Worm (Caenorhabditis elegans): Measurements from ENCODE around the gene ZC190.6.

ZC190.6 gene

DNA sequence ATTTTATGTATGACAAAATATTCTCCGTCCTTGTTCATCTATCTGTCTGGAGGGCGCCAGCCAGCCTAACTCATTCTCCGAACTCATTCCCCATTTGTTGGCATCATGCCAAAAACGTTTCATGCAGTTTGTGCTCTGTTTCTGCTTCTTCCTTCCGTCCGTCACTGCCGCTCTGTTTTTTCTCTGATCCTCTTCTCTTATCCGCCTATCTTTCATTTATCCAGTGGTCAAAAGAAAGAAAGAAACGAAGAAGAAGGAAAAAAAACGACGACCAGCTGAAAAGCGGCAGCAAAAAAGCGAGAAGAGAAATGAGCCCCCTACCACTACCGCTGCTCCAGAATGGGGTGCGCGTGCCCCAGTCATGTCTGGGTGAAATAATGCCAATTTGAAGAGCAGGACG, 14.1 kb downstream of the ZC190.6 start (continued):
- TF ChIP-seq nhr-47 (tag; optimal IDR thresholded peaks at IDR 0.05) (peak; percentile 40), egl-27 (tag; optimal IDR thresholded peaks at IDR 0.05) (no peak), isw-1 (GFP tag; IDR thresholded peaks at IDR 0.05) (no peak), nhr-20 (tag; optimal IDR thresholded peaks at IDR 0.05) (no peak), swsn-7 (tag; optimal IDR thresholded peaks at IDR 0.05) (peak; percentile 39), ceh-8 (GFP tag; optimal IDR thresholded peaks at IDR 0.05) (no peak), ceh-88 (GFP tag; IDR thresholded peaks at IDR 0.05) (no peak), C34B4.2 (tag; optimal IDR thresholded peaks at IDR 0.05) (no peak), skn-1 (tag; optimal IDR thresholded peaks at IDR 0.05) (no peak), tlp-1 (tag; optimal IDR thresholded peaks at IDR 0.05) (no peak), ets-5 (GFP tag; IDR thresholded peaks at IDR 0.05) (no peak), C04F5.9 (tag; optimal IDR thresholded peaks at IDR 0.05) (no peak), efl-3 (GFP tag; optimal IDR thresholded peaks at IDR 0.05) (no peak), dsc-1 (tag; optimal IDR thresholded peaks at IDR 0.05) (peak; percentile 45), lin-35 (GFP tag; optimal IDR thresholded peaks at IDR 0.05) (peak in 1 of 2 experiments; percentile 1), unc-98 (GFP tag; IDR thresholded peaks at IDR 0.05) (no peak), elt-3 (tag; optimal IDR thresholded peaks at IDR 0.05) (no peak), C16A3.4 (tag; optimal IDR thresholded peaks at IDR 0.05) (no peak), lin-13 (GFP tag; optimal IDR thresholded peaks at IDR 0.05) (no peak), mep-1 (tag; optimal IDR thresholded peaks at IDR 0.05) (peak; percentile 18), mab-9 (GFP tag; IDR thresholded peaks at IDR 0.05) (no peak), sptf-1 (tag; optimal IDR thresholded peaks at IDR 0.05) (no peak), nhr-12 (tag; optimal IDR thresholded peaks at IDR 0.05) (no peak), pax-3 (tag; optimal IDR thresholded peaks at IDR 0.05) (no peak), pag-3 (tag; optimal IDR thresholded peaks at IDR 0.05; ENCODE audit: borderline replicate concordance, insufficient read depth) (no peak), xbp-1 (tag; optimal IDR thresholded peaks at IDR 0.05) (no peak), ces-1 (GFP tag; optimal IDR thresholded peaks at IDR 0.05) (no peak), ztf-4 (tag; optimal IDR thresholded peaks at IDR 0.05) (no peak), ceh-90 (tag; optimal IDR thresholded peaks at IDR 0.05) (no peak), fkh-8 (tag; optimal IDR thresholded peaks at IDR 0.05) (peak; percentile 70), nhr-85 (tag) (no peak)

DNA sequence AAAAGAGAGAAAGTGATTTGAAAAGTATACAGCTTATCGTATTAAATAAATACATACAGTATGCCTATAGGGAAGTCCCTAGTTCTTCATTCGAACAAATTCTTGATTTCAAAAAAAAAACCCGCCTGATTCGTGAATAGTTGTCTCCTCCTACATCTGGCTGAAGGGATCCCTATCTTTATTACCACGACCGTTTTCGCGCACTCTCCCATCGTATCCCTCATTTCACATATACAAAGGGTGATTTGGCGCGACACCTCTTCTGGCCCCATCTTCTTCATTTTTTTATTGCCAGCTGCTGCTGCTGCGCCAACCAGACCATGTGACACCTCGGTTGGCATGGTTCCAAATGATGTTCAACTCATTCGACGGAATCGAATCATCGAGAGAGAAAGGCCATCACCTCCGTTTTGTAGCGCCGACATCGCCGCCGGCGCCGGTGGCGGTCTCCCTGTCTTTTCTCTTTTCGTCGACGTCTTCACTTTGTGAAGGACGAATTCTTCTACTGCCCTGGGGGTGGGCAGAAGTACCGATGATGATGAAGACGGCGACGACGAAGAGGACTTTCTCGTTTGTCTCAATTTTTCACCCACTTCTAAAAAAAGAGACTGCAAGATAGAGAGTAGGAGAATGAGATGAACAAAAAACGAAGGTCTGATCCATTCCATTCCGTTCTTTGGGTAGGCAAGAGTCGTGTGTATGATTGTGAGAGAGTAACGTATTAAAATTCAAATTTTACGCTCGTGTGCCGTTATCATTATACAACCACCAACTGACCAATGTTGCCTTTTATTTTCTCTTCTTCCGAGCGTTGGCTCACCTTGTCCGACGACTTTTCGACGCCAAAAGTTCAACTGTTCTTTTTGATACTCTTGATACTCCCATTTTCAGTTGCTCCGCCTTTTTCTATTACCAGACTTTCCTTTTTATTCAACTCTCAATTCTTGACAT, 14.8 kb downstream of the ZC190.6 start:
- TF ChIP-seq vab-15 (tag; optimal IDR thresholded peaks at IDR 0.05) (no peak), sup-37 (GFP tag; optimal IDR thresholded peaks at IDR 0.05) (no peak), aha-1 (tag; optimal IDR thresholded peaks at IDR 0.05) (no peak), nhr-11 (tag; optimal IDR thresholded peaks at IDR 0.05) (no peak), lin-13 (GFP tag; optimal IDR thresholded peaks at IDR 0.05) (peak; percentile 4), lir-3 (tag; optimal IDR thresholded peaks at IDR 0.05; ENCODE audit: poor library complexity) (no peak), nhr-12 (tag; optimal IDR thresholded peaks at IDR 0.05) (no peak), tlp-1 (tag; optimal IDR thresholded peaks at IDR 0.05) (no peak), jun-1 (tag; optimal IDR thresholded peaks at IDR 0.05) (no peak), pag-3 (tag; optimal IDR thresholded peaks at IDR 0.05; ENCODE audit: borderline replicate concordance, insufficient read depth) (peak; percentile 19), hlh-4 (tag; optimal IDR thresholded peaks at IDR 0.05) (no peak), nhr-77 (tag; optimal IDR thresholded peaks at IDR 0.05) (no peak), ama-1 (optimal IDR thresholded peaks at IDR 0.05) (no peak), nhr-47 (tag; optimal IDR thresholded peaks at IDR 0.05) (peak; percentile 69), egl-27 (tag; optimal IDR thresholded peaks at IDR 0.05) (no peak), grh-1 (GFP tag; IDR thresholded peaks at IDR 0.05) (peak; percentile 62; the same call in 1 of the 2 replicates), dsc-1 (tag; optimal IDR thresholded peaks at IDR 0.05) (no peak), C34B4.2 (tag; optimal IDR thresholded peaks at IDR 0.05) (no peak), ceh-88 (GFP tag; IDR thresholded peaks at IDR 0.05) (no peak), fkh-4 (tag; optimal IDR thresholded peaks at IDR 0.05; ENCODE audit: borderline replicate concordance) (no peak), aly-2 (tag; optimal IDR thresholded peaks at IDR 0.05) (no peak), elt-2 (tag; optimal IDR thresholded peaks at IDR 0.05) (no peak), ztf-4 (tag; optimal IDR thresholded peaks at IDR 0.05) (no peak), nhr-71 (tag; optimal IDR thresholded peaks at IDR 0.05) (peak; percentile 86), lin-39 (tag; optimal IDR thresholded peaks at IDR 0.05) (no peak), sox-4 (tag; optimal IDR thresholded peaks at IDR 0.05) (no peak), snu-23 (GFP tag; optimal IDR thresholded peaks at IDR 0.05) (peak; percentile 71), lsy-2 (tag; optimal IDR thresholded peaks at IDR 0.05) (peak; percentile 22 to 39), unc-130 (tag; optimal IDR thresholded peaks at IDR 0.05) (no peak), unc-98 (GFP tag; IDR thresholded peaks at IDR 0.05) (no peak)
